Fruit fly (Drosophila melanogaster) whole organism, pupa: ENCODE results near the gene Gcn5.

Source experiments
- CG10348 ChIP-seq: fragments of 200-800 bp; sonication (Bioruptor generic); IDR thresholded peaks from 2 replicates; pipeline ENCODE4 v1.3.6; 2022; ENCODE audit warnings: missing biosample characterization, missing genetic modification characterization
- CG12605 ChIP-seq: fragments of 200-800 bp; sonication (Bioruptor generic); IDR thresholded peaks from 2 replicates; pipeline ENCODE4 v1.3.6; 2022; ENCODE audit warnings: missing biosample characterization, missing genetic modification characterization
- CG13204 ChIP-seq: fragments of 200-800 bp; sonication (Bioruptor generic); optimal IDR thresholded peaks from 2 replicates; lab custom pipeline; 2018; ENCODE audit warnings: missing biosample characterization, mild to moderate bottlenecking, missing genetic modification characterization, moderate library complexity
- CG14655 ChIP-seq: fragments of 200-800 bp; sonication (Bioruptor generic); optimal IDR thresholded peaks from 3 replicates; lab custom pipeline; 2017; ENCODE audit warnings: mild to moderate bottlenecking, missing biosample characterization, missing genetic modification reagents, missing genetic modification characterization
- CG15710 ChIP-seq: fragments of 200-800 bp; sonication (Bioruptor generic); optimal IDR thresholded peaks from 2 replicates; lab custom pipeline; 2018; ENCODE audit warnings: missing biosample characterization, mild to moderate bottlenecking, missing genetic modification characterization, moderate library complexity
- CG17806 ChIP-seq: fragments of 200-800 bp; sonication (Bioruptor generic); optimal IDR thresholded peaks from 2 replicates; lab custom pipeline; 2018; ENCODE audit warnings: missing biosample characterization, mild to moderate bottlenecking, missing genetic modification characterization, moderate library complexity
- CG32121 ChIP-seq: fragments of 200-800 bp; sonication (Bioruptor generic); IDR thresholded peaks from 2 replicates; pipeline ENCODE4 v1.3.6; 2022; ENCODE audit warnings: missing biosample characterization, missing genetic modification characterization
- CG34367 ChIP-seq: fragments of 200-800 bp; sonication (Bioruptor generic); optimal IDR thresholded peaks from 2 replicates; lab custom pipeline; 2018; ENCODE audit warnings: missing biosample characterization, mild to moderate bottlenecking, missing genetic modification characterization
- CG4496 ChIP-seq: fragments of 200-800 bp; sonication (Bioruptor generic); IDR thresholded peaks from 3 replicates; pipeline ENCODE4 v1.3.6; 2022; ENCODE audit warnings: missing biosample characterization, missing genetic modification characterization
- CG8159 ChIP-seq: fragments of 200-800 bp; sonication (Bioruptor generic); optimal IDR thresholded peaks from 3 replicates; lab custom pipeline; 2018; ENCODE audit warnings: missing biosample characterization, mild to moderate bottlenecking, missing genetic modification characterization, moderate library complexity
- CG8301 ChIP-seq: fragments of 200-800 bp; sonication (Bioruptor generic); optimal IDR thresholded peaks from 2 replicates; lab custom pipeline; 2018; ENCODE audit warnings: missing biosample characterization, mild to moderate bottlenecking, missing genetic modification characterization
- CG9948 ChIP-seq: fragments of 200-800 bp; sonication (Bioruptor generic); optimal IDR thresholded peaks from 2 replicates; lab custom pipeline; 2018; ENCODE audit warnings: missing biosample characterization, mild to moderate bottlenecking, missing genetic modification characterization, moderate library complexity
- D1 ChIP-seq: fragments of 200-800 bp; sonication (Bioruptor generic); optimal IDR thresholded peaks from 2 replicates; lab custom pipeline; 2018; ENCODE audit warnings: missing biosample characterization, mild to moderate bottlenecking, missing genetic modification characterization, moderate library complexity
- EcR ChIP-seq: fragments of 200-800 bp; sonication (Bioruptor generic); optimal IDR thresholded peaks from 3 replicates; lab custom pipeline; 2019; ENCODE audit warnings: missing biosample characterization, missing genetic modification characterization, mild to moderate bottlenecking, moderate library complexity, missing genetic modification reagents
- Ets98B ChIP-seq: fragments of 200-800 bp; sonication (Bioruptor generic); IDR thresholded peaks from 2 replicates; pipeline ENCODE4 v1.3.6; 2022; ENCODE audit warnings: missing biosample characterization, missing genetic modification characterization
- Pif1B ChIP-seq: fragments of 200-800 bp; sonication (Bioruptor generic); optimal IDR thresholded peaks from 3 replicates; lab custom pipeline; 2016; ENCODE audit warnings: missing biosample characterization, missing genetic modification characterization
- Snoo ChIP-seq: fragments of 200-800 bp; sonication (Bioruptor generic); optimal IDR thresholded peaks from 3 replicates; lab custom pipeline; 2017; ENCODE audit warnings: missing biosample characterization, mild to moderate bottlenecking, missing genetic modification characterization, inconsistent platforms
- fd96Ca ChIP-seq: fragments of 200-800 bp; sonication (Bioruptor generic); IDR thresholded peaks from 3 replicates; pipeline ENCODE4 v1.3.6; 2022; ENCODE audit warnings: missing biosample characterization, missing genetic modification characterization
- gl ChIP-seq: fragments of 200-800 bp; sonication (Bioruptor generic); optimal IDR thresholded peaks from 2 replicates; lab custom pipeline; 2018; ENCODE audit warnings: missing biosample characterization, mild to moderate bottlenecking, missing genetic modification characterization
- rn ChIP-seq: fragments of 200-800 bp; sonication (Bioruptor generic); IDR thresholded peaks from 2 replicates; pipeline ENCODE4 v1.3.6; 2022; ENCODE audit warnings: missing biosample characterization, missing genetic modification characterization

Gene Gcn5

dm6 chr3L:12478229-12478628 is 45.6 kb downstream of the Gcn5 start:
- TF ChIP-seq EcR (peak; percentile 83), CG4496 (GFP tag; lab: Robert Waterston, UW) (no peak)

dm6 chr3L:12471471-12471978 is 52.3 kb downstream of the Gcn5 start, which contains the start of gene CG10616:
TSS of gene CG10616 (plus strand) at chr3L:12471728.
- TF ChIP-seq Snoo (tag; lab: Kevin White, UChicago) (no peak), fd96Ca (GFP tag; lab: Robert Waterston, UW) (no peak), CG32121 (GFP tag; lab: Robert Waterston, UW) (no peak), CG12605 (GFP tag; lab: Robert Waterston, UW) (no peak), CG14655 (no peak), CG17806 (tag; lab: Kevin White, UChicago) (no peak), gl (tag; lab: Kevin White, UChicago) (no peak), CG4496 (GFP tag; lab: Robert Waterston, UW) (no peak), Ets98B (no peak), D1 (tag; lab: Kevin White, UChicago) (no peak), rn (GFP tag; lab: Robert Waterston, UW) (no peak), CG9948 (tag; lab: Kevin White, UChicago) (no peak), EcR (no peak), CG13204 (no peak), CG10348 (GFP tag; lab: Robert Waterston, UW) (no peak), CG34367 (no peak), CG8159 (tag; lab: Kevin White, UChicago) (no peak), CG8301 (tag; lab: Kevin White, UChicago) (no peak), Pif1B (GFP tag; lab: Kevin White, UChicago) (no peak), CG15710 (tag; lab: Kevin White, UChicago) (no peak)
